Worm (Caenorhabditis elegans): ENCODE results near the gene R160.12.

DNA sequence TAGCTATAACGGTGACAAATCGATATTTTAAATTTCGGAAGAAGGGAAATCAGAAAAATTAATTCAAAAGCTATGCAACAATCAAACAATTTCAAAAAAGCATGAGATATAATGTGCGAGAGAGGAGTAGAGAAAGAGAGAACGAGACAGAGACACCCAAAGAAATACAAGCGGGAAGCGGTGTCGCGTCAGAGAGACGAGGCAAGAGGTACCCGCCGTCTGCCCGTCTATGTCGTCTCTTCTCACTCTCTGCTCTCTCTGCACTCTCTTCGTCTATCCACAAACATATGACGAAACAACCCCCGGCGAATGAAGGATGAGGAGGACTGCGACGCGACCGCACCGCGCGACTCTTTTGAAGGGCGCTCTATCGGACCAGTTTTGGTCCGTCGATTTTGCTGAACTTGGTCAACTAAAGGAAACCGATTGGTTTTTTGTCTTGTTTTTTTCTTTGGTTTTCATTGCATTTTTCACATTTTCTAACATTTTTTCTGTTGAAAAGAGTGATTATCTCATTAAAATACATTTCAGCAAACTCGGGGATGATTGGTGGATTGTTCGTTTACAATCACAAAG is 11.3 kb upstream of the R160.12 start, which contains the start of gene dpy-23:
- TF ChIP-seq F33H1.4 (GFP tag; IDR thresholded peaks at IDR 0.05) (no peak), tbx-9 (tag; optimal IDR thresholded peaks at IDR 0.05; ENCODE audit: borderline replicate concordance) (no peak), gei-17 (GFP tag; optimal IDR thresholded peaks at IDR 0.05) (peak; percentile 73), ets-4 (GFP tag; optimal IDR thresholded peaks at IDR 0.05) (peak; percentile 64), nhr-179 (tag; optimal IDR thresholded peaks at IDR 0.05) (no peak), ceh-40 (GFP tag; IDR thresholded peaks at IDR 0.05) (no peak), madf-3 (GFP tag; IDR thresholded peaks at IDR 0.05) (peak; percentile 85), ztf-25 (GFP tag; IDR thresholded peaks at IDR 0.05) (no peak), B0019.2 (GFP tag; conservative IDR thresholded peaks at IDR 0.05) (no peak), ztf-28 (GFP tag; IDR thresholded peaks at IDR 0.05) (no peak), unc-130 (GFP tag; optimal IDR thresholded peaks at IDR 0.05) (no peak), cebp-1 (GFP tag; IDR thresholded peaks at IDR 0.05) (peak; percentile 84), cebp-1 (tag; optimal IDR thresholded peaks at IDR 0.05) (peak; percentile 96), hlh-26 (GFP tag; conservative IDR thresholded peaks at IDR 0.05) (no peak), athp-1 (tag; optimal IDR thresholded peaks at IDR 0.05) (peak; percentile 23)

Data from whole organism, young adult.